Fruit fly (Drosophila melanogaster): ENCODE data around the gene CG3402.

DNA sequence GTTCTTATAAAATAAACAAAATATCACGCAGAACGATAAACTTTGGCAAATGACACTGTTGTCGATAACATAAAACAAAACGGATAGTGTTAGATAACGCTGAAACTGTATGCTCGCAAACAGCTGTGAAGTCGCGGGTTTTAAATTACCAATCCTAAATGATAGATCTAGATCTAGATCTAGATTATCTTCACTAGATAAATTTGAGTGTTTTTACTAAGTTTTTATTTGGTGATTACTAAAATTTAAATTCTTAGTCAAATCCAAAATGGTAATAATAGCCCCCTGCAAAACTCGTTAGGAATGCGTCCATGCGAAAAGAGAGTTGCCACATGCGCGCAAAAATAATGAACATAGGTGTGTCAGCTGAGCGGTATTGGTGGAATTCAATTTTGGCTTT is 1.3 kb upstream of the CG3402 start, which contains the start of the genes MED30 and Rev1:
- TF ChIP-seq CG8478 (optimal IDR thresholded peaks at IDR 0.05) (no peak), CTCF (optimal IDR thresholded peaks at IDR 0.05) (no peak)

Data from S2 (cell line).